Fruit fly (Drosophila melanogaster) whole organism, embryonic: ENCODE data around the gene Cyp4d1.
A peak's percentile ranks its signal among the peaks of the same experiment; 100 is the strongest.

Source experiments
- Ada2b ChIP-seq: fragments of 200-800 bp; sonication (Bioruptor generic); IDR thresholded peaks from 2 replicates; pipeline ENCODE4 v1.3.6; 2022; ENCODE audit warnings: missing biosample characterization, missing genetic modification characterization
- Bgb ChIP-seq: fragments of 200-800 bp; sonication (Bioruptor generic); IDR thresholded peaks from 2 replicates; pipeline ENCODE4 v1.3.6; 2022; ENCODE audit warnings: missing biosample characterization, missing genetic modification characterization; ENCODE audit not compliant: partially characterized antibody
- CG10543 ChIP-seq: fragments of 200-800 bp; sonication (Bioruptor generic); optimal IDR thresholded peaks from 3 replicates; lab custom pipeline; 2017; ENCODE audit warnings: missing biosample characterization, mild to moderate bottlenecking, missing genetic modification characterization, moderate library complexity
- CG10654 ChIP-seq: fragments of 200-800 bp; sonication (Bioruptor generic); optimal IDR thresholded peaks from 2 replicates; lab custom pipeline; 2016; ENCODE audit warnings: missing biosample characterization, missing genetic modification characterization
- CG11695 ChIP-seq: fragments of 200-800 bp; sonication (Bioruptor generic); IDR thresholded peaks from 3 replicates; pipeline ENCODE4 v1.3.6; 2022; ENCODE audit warnings: missing biosample characterization, missing genetic modification characterization
- CG12071 ChIP-seq: fragments of 200-800 bp; sonication (Bioruptor generic); optimal IDR thresholded peaks from 3 replicates; lab custom pipeline; 2018; ENCODE audit warnings: missing biosample characterization, mild to moderate bottlenecking, missing genetic modification characterization
- CG13287 ChIP-seq: fragments of 200-800 bp; sonication (Bioruptor generic); IDR thresholded peaks from 2 replicates; pipeline ENCODE4 v1.3.6; 2022; ENCODE audit warnings: missing biosample characterization, missing genetic modification characterization; ENCODE audit not compliant: partially characterized antibody
- CG14050 ChIP-seq: fragments of 200-800 bp; sonication (Bioruptor generic); IDR thresholded peaks from 3 replicates; pipeline ENCODE4 v1.3.6; 2022; ENCODE audit warnings: missing biosample characterization, missing genetic modification characterization
- CG15479 ChIP-seq: fragments of 200-800 bp; sonication (Bioruptor generic); optimal IDR thresholded peaks from 3 replicates; lab custom pipeline; 2019; ENCODE audit warnings: missing biosample characterization, mild to moderate bottlenecking, missing genetic modification characterization, moderate library complexity
- CG17361 ChIP-seq: fragments of 200-800 bp; sonication (Bioruptor generic); IDR thresholded peaks from 3 replicates; pipeline ENCODE4 v1.3.6; 2022; ENCODE audit warnings: missing biosample characterization, missing genetic modification characterization
- CG17802 ChIP-seq: fragments of 200-800 bp; sonication (Bioruptor generic); optimal IDR thresholded peaks from 2 replicates; lab custom pipeline; 2018; ENCODE audit warnings: missing biosample characterization, mild to moderate bottlenecking, missing genetic modification characterization, moderate library complexity
- CG2202 ChIP-seq: fragments of 200-800 bp; sonication (Bioruptor generic); optimal IDR thresholded peaks from 2 replicates; lab custom pipeline; 2018; ENCODE audit warnings: missing biosample characterization, mild to moderate bottlenecking, missing genetic modification characterization
- CG30431 ChIP-seq: fragments of 200-800 bp; sonication (Bioruptor generic); optimal IDR thresholded peaks from 2 replicates; lab custom pipeline; 2017; ENCODE audit warnings: missing biosample characterization, missing genetic modification characterization
- CG31365 ChIP-seq: fragments of 200-800 bp; sonication (Bioruptor generic); optimal IDR thresholded peaks from 2 replicates; lab custom pipeline; 2018; ENCODE audit warnings: missing biosample characterization, mild to moderate bottlenecking, missing genetic modification characterization
- CG31388 ChIP-seq: fragments of 200-800 bp; sonication (Bioruptor generic); optimal IDR thresholded peaks from 2 replicates; lab custom pipeline; 2016; ENCODE audit warnings: missing biosample characterization, missing genetic modification characterization
- CG4854 ChIP-seq: fragments of 200-800 bp; sonication (Bioruptor generic); optimal IDR thresholded peaks from 2 replicates; lab custom pipeline; 2016; ENCODE audit warnings: missing biosample characterization, missing genetic modification characterization, inconsistent platforms
- CG6765 ChIP-seq: fragments of 200-800 bp; sonication (Bioruptor generic); optimal IDR thresholded peaks from 3 replicates; lab custom pipeline; 2017; ENCODE audit warnings: missing biosample characterization, mild to moderate bottlenecking, missing genetic modification characterization
- CG8478 ChIP-seq: fragments of >200 bp; optimal IDR thresholded peaks from 2 replicates; lab custom pipeline; 2018
- D19B ChIP-seq: fragments of 200-800 bp; sonication (Bioruptor generic); optimal IDR thresholded peaks from 2 replicates; lab custom pipeline; 2017; ENCODE audit warnings: missing biosample characterization, mild to moderate bottlenecking, missing genetic modification characterization
- Dad ChIP-seq: fragments of 200-800 bp; sonication (Bioruptor generic); optimal IDR thresholded peaks from 3 replicates; lab custom pipeline; 2016; ENCODE audit warnings: missing biosample characterization, missing genetic modification characterization
- Dek ChIP-seq: fragments of 200-800 bp; sonication (Bioruptor generic); optimal IDR thresholded peaks from 3 replicates; lab custom pipeline; 2019; ENCODE audit warnings: missing biosample characterization, mild to moderate bottlenecking, missing genetic modification characterization, moderate library complexity
- Gug ChIP-seq: fragments of 200-800 bp; sonication (Bioruptor generic); IDR thresholded peaks from 4 replicates; pipeline ENCODE4 v1.3.6; 2022; ENCODE audit warnings: missing biosample characterization, missing genetic modification characterization
- Hey ChIP-seq: fragments of 200-800 bp; sonication (Bioruptor generic); optimal IDR thresholded peaks from 3 replicates; lab custom pipeline; 2018; ENCODE audit warnings: missing biosample characterization, mild to moderate bottlenecking, missing genetic modification characterization
- HmgZ ChIP-seq: fragments of 200-800 bp; sonication (Bioruptor generic); optimal IDR thresholded peaks from 2 replicates; lab custom pipeline; 2018; ENCODE audit warnings: missing biosample characterization, mild to moderate bottlenecking, missing genetic modification characterization
- Hmx ChIP-seq: fragments of 200-800 bp; sonication (Bioruptor generic); optimal IDR thresholded peaks from 2 replicates; lab custom pipeline; 2016; ENCODE audit warnings: missing biosample characterization, missing genetic modification characterization
- Hr39 ChIP-seq: fragments of >200 bp; optimal IDR thresholded peaks from 2 replicates; lab custom pipeline; 2017
- Opbp ChIP-seq: fragments of 200-800 bp; sonication (Bioruptor generic); IDR thresholded peaks from 3 replicates; pipeline ENCODE4 v1.3.6; 2022; ENCODE audit warnings: missing biosample characterization, missing genetic modification characterization; ENCODE audit not compliant: partially characterized antibody
- amos ChIP-seq: fragments of 200-800 bp; sonication (Bioruptor generic); IDR thresholded peaks from 2 replicates; pipeline ENCODE4 v1.3.6; 2022; ENCODE audit warnings: missing biosample characterization, missing genetic modification characterization; ENCODE audit not compliant: partially characterized antibody
- bowl ChIP-seq: fragments of 200-800 bp; sonication (Bioruptor generic); IDR thresholded peaks from 2 replicates; pipeline ENCODE4 v1.3.6; 2022; ENCODE audit warnings: missing biosample characterization, missing genetic modification characterization
- cad ChIP-seq: fragments of >200 bp; optimal IDR thresholded peaks from 2 replicates; lab custom pipeline; 2017; ENCODE audit warnings: missing biosample characterization, missing genetic modification characterization
- dan ChIP-seq: fragments of 200-800 bp; sonication (Bioruptor generic); IDR thresholded peaks from 2 replicates; pipeline ENCODE4 v1.3.6; 2022; ENCODE audit warnings: missing biosample characterization, missing genetic modification characterization
- dmrt99B ChIP-seq: fragments of 200-800 bp; sonication (Bioruptor generic); optimal IDR thresholded peaks from 2 replicates; lab custom pipeline; 2018; ENCODE audit warnings: missing biosample characterization, mild to moderate bottlenecking, missing genetic modification characterization, moderate library complexity
- exex ChIP-seq: fragments of 200-800 bp; sonication (Bioruptor generic); optimal IDR thresholded peaks from 4 replicates; lab custom pipeline; 2018; ENCODE audit warnings: missing biosample characterization, mild to moderate bottlenecking, missing genetic modification characterization, moderate library complexity
- fd64A ChIP-seq: fragments of 200-800 bp; sonication (Bioruptor generic); optimal IDR thresholded peaks from 3 replicates; lab custom pipeline; 2018; ENCODE audit warnings: missing biosample characterization, mild to moderate bottlenecking, missing genetic modification characterization
- fd96Cb ChIP-seq: fragments of 200-800 bp; sonication (Bioruptor generic); optimal IDR thresholded peaks from 2 replicates; lab custom pipeline; 2018; ENCODE audit warnings: missing biosample characterization, mild to moderate bottlenecking, missing genetic modification characterization, moderate library complexity
- gsb-n ChIP-seq: fragments of 200-800 bp; sonication (Bioruptor generic); optimal IDR thresholded peaks from 3 replicates; lab custom pipeline; 2018; ENCODE audit warnings: missing biosample characterization, mild to moderate bottlenecking, missing genetic modification characterization
- klu ChIP-seq: fragments of 200-800 bp; sonication (Bioruptor generic); IDR thresholded peaks from 2 replicates; pipeline ENCODE4 v1.3.6; 2022; ENCODE audit warnings: missing biosample characterization, missing genetic modification characterization
- knrl ChIP-seq: fragments of 200-800 bp; sonication (Bioruptor generic); IDR thresholded peaks from 3 replicates; pipeline ENCODE4 v1.3.6; 2022; ENCODE audit warnings: missing biosample characterization, missing genetic modification characterization; ENCODE audit not compliant: partially characterized antibody
- lab ChIP-seq: fragments of 200-800 bp; sonication (Bioruptor generic); optimal IDR thresholded peaks from 3 replicates; lab custom pipeline; 2017; ENCODE audit warnings: missing biosample characterization, missing genetic modification characterization, mild to moderate bottlenecking, moderate library complexity, missing genetic modification reagents
- odd ChIP-seq: fragments of 200-800 bp; sonication (Bioruptor generic); optimal IDR thresholded peaks from 2 replicates; lab custom pipeline; 2017; ENCODE audit warnings: missing biosample characterization, mild to moderate bottlenecking, missing genetic modification characterization
- p53 ChIP-seq: fragments of 200-800 bp; sonication (Bioruptor generic); optimal IDR thresholded peaks from 2 replicates; lab custom pipeline; 2016; ENCODE audit warnings: missing biosample characterization, missing genetic modification characterization
- peb ChIP-seq: fragments of 200-800 bp; sonication (Bioruptor generic); IDR thresholded peaks from 2 replicates; pipeline ENCODE4 v1.3.6; 2022; ENCODE audit warnings: missing biosample characterization, missing genetic modification characterization
- pros ChIP-seq: fragments of 200-800 bp; sonication (Bioruptor generic); optimal IDR thresholded peaks from 3 replicates; lab custom pipeline; 2019; ENCODE audit warnings: missing biosample characterization, mild to moderate bottlenecking, missing genetic modification characterization, moderate library complexity
- tap ChIP-seq: fragments of 200-800 bp; optimal IDR thresholded peaks from 3 replicates; lab custom pipeline; 2019; ENCODE audit warnings: missing biosample characterization, mild to moderate bottlenecking, missing genetic modification characterization, moderate library complexity
- tll ChIP-seq, 2 experiments: fragments of 200-800 bp in 1 of 2; fragments of >200 bp in 1 of 2; sonication (Bioruptor generic) in 1 of 2; optimal IDR thresholded peaks; 2 replicates each; lab custom pipeline; 2017 to 2019; ENCODE audit warnings: missing biosample characterization in 2 of 2, missing genetic modification characterization in 2 of 2, mild to moderate bottlenecking in 1 of 2, moderate library complexity in 1 of 2
- toy ChIP-seq: fragments of 200-800 bp; sonication (Bioruptor generic); IDR thresholded peaks from 2 replicates; pipeline ENCODE4 v1.3.6; 2022; ENCODE audit warnings: missing biosample characterization, missing genetic modification characterization
- unpg ChIP-seq: fragments of 200-800 bp; sonication (Bioruptor generic); optimal IDR thresholded peaks from 3 replicates; lab custom pipeline; 2018; ENCODE audit warnings: missing biosample characterization, mild to moderate bottlenecking, missing genetic modification characterization, moderate library complexity
- vvl ChIP-seq: fragments of 200-800 bp; sonication (Bioruptor generic); IDR thresholded peaks from 2 replicates; pipeline ENCODE4 v1.3.6; 2022; ENCODE audit warnings: missing biosample characterization, missing genetic modification characterization
- zen ChIP-seq: fragments of 200-800 bp; sonication (Bioruptor generic); optimal IDR thresholded peaks from 3 replicates; lab custom pipeline; 2018; ENCODE audit warnings: missing biosample characterization, mild to moderate bottlenecking, missing genetic modification characterization, moderate library complexity
- zf30C ChIP-seq: fragments of 200-800 bp; sonication (Bioruptor generic); optimal IDR thresholded peaks from 3 replicates; lab custom pipeline; 2018; ENCODE audit warnings: missing biosample characterization, mild to moderate bottlenecking, missing genetic modification characterization
- zfh2 ChIP-seq: fragments of 200-800 bp; sonication (Bioruptor generic); optimal IDR thresholded peaks from 2 replicates; lab custom pipeline; 2016; ENCODE audit warnings: missing biosample characterization, missing genetic modification characterization

Gene Cyp4d1

dm6 chrX:2142275-2142934, 19.6 kb downstream of the Cyp4d1 start (continued):
- TF ChIP-seq CG11695 (GFP tag; lab: Robert Waterston, UW), result no peak
- TF ChIP-seq Dek, result no peak
- TF ChIP-seq CG31388 (GFP tag; lab: Kevin White, UChicago), result no peak
- no peak for TF ChIP-seq zf30C (GFP tag; lab: Kevin White, UChicago)
- no peak for TF ChIP-seq fd64A
- TF ChIP-seq CG30431 (GFP tag; lab: Kevin White, UChicago), result no peak
- TF ChIP-seq Hr39 (lab: Kevin White, UChicago), result no peak
- TF ChIP-seq CG14050 (GFP tag; lab: Robert Waterston, UW), result no peak
- TF ChIP-seq Gug (GFP tag; lab: Robert Waterston, UW), result no peak
- no peak for TF ChIP-seq Hmx
- no peak for TF ChIP-seq dmrt99B (tag; lab: Kevin White, UChicago)
- peak; percentile 56 for TF ChIP-seq Hey (tag; lab: Kevin White, UChicago)
- peak in 1 of 2 experiments; percentile 80 for TF ChIP-seq tll (GFP tag; optimal IDR thresholded peaks at IDR 0.05; lab: Kevin White, UChicago)
- TF ChIP-seq CG15479 (GFP tag; lab: Kevin White, UChicago), result peak; percentile 96
- TF ChIP-seq tap (tag; lab: Kevin White, UChicago), result no peak
- no peak for TF ChIP-seq exex (tag; lab: Kevin White, UChicago)
- TF ChIP-seq zen (tag; lab: Kevin White, UChicago), result peak; percentile 39
- no peak for TF ChIP-seq CG2202 (tag; lab: Kevin White, UChicago)
- TF ChIP-seq CG17361 (GFP tag; lab: Robert Waterston, UW), result no peak
- no peak for TF ChIP-seq pros (GFP tag; lab: Kevin White, UChicago)
- TF ChIP-seq CG10654, result no peak
- no peak for TF ChIP-seq unpg (GFP tag; lab: Kevin White, UChicago)
- TF ChIP-seq CG6765, result no peak
- TF ChIP-seq zfh2 (GFP tag; lab: Kevin White, UChicago), result no peak
- TF ChIP-seq Ada2b, result peak; percentile 1; the same call in 1 of the 2 replicates
- TF ChIP-seq dan (GFP tag; lab: Robert Waterston, UW), result no peak
- TF ChIP-seq peb (GFP tag; lab: Robert Waterston, UW), result no peak
- no peak for TF ChIP-seq toy (GFP tag; lab: Robert Waterston, UW)
- TF ChIP-seq D19B (GFP tag; lab: Kevin White, UChicago), result no peak
- no peak for TF ChIP-seq CG17802 (tag; lab: Kevin White, UChicago)
- 0 out of 2 replicates have a peak, but pooled peaks have one; percentile 10 for TF ChIP-seq vvl
- no peak for TF ChIP-seq fd96Cb (tag; lab: Kevin White, UChicago)
- TF ChIP-seq gsb-n (tag; lab: Kevin White, UChicago), result no peak
- TF ChIP-seq Bgb, result no peak
- no peak for TF ChIP-seq amos (GFP tag; lab: Robert Waterston, UW)
- TF ChIP-seq CG31365 (tag; lab: Kevin White, UChicago), result no peak
- TF ChIP-seq klu (GFP tag; lab: Robert Waterston, UW), result no peak
- TF ChIP-seq CG8478 (lab: Kevin White, UChicago), result no peak
- TF ChIP-seq odd (GFP tag; lab: Kevin White, UChicago), result no peak
- no peak for TF ChIP-seq CG13287 (GFP tag; lab: Robert Waterston, UW)
- peak; percentile 95 for TF ChIP-seq cad
- no peak for TF ChIP-seq Opbp (GFP tag; lab: Robert Waterston, UW)
- TF ChIP-seq HmgZ (tag; lab: Kevin White, UChicago), result peak; percentile 47
- peak; percentile 47 for TF ChIP-seq CG10543 (GFP tag; lab: Kevin White, UChicago)
- no peak for TF ChIP-seq p53 (GFP tag; lab: Kevin White, UChicago)
- TF ChIP-seq CG4854 (GFP tag; lab: Kevin White, UChicago), result no peak
- TF ChIP-seq CG12071, result no peak
- no peak for TF ChIP-seq bowl (GFP tag; lab: Robert Waterston, UW)
- TF ChIP-seq knrl, result no peak
- no peak for TF ChIP-seq Dad (GFP tag; lab: Kevin White, UChicago)
- no peak for TF ChIP-seq lab
